Fruit fly (Drosophila melanogaster): Measurements from ENCODE around the gene ATPsyndelta.

The ATPsyndelta gene

DNA sequence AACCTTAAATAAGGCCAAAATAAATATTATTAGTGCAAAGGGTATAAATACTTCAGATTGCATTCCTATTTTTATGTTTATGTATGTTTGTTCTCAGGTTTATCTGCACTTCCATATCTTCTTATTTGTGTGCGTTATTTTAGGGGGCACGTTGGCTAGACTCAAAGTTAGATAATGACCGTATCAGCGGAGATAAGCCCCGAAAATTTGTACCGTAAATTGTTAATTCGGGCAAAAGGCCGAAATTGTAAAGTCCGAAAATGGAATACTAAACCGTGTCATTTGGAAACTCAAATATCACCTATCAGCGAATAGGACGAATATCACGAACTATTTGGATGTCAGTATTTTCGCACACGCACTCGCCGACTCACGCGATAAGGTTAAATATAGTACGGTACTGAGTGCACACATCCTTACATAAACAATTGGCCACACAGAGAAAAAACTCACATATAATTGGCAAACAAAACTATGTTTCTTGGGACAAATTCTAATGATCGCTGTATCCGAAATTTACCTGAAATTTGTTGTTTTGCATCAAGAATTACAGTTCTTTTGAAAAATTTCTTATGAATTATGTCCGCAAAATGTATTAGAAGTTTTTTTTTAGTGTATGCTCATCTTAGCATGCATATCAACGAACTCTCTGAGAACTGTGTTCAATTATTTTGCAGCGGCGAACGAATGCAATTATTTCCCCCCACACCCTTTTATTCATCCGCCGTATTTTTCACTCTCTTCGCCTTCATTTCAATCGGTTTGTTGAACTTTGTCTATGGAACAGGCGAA is 50.6 kb downstream of the ATPsyndelta start, which contains the start of gene Hk (continued):
- TF ChIP-seq Atf-2 (GFP tag; optimal IDR thresholded peaks at IDR 0.05) (peak; percentile 16), CG12104 (GFP tag; optimal IDR thresholded peaks at IDR 0.05) (peak; percentile 32), CG10543 (GFP tag; optimal IDR thresholded peaks at IDR 0.05) (peak; percentile 32), stwl (tag; optimal IDR thresholded peaks at IDR 0.05) (no peak), CG9876 (GFP tag; optimal IDR thresholded peaks at IDR 0.05) (peak; percentile 35), Scr (GFP tag; IDR thresholded peaks at IDR 0.05; ENCODE audit: partially characterized antibody) (no peak), CG10209 (GFP tag; optimal IDR thresholded peaks at IDR 0.05) (peak; percentile 27), hkb (optimal IDR thresholded peaks at IDR 0.05) (no peak), hkb (GFP tag; IDR thresholded peaks at IDR 0.05) (no peak), CG4404 (GFP tag; IDR thresholded peaks at IDR 0.05) (no peak), CG11093 (GFP tag; IDR thresholded peaks at IDR 0.05) (no peak), chinmo (GFP tag; IDR thresholded peaks at IDR 0.05; ENCODE audit: partially characterized antibody) (no peak), crc (GFP tag; optimal IDR thresholded peaks at IDR 0.05) (peak; percentile 62), CG11696 (GFP tag; IDR thresholded peaks at IDR 0.05) (0 out of 2 replicates have a peak, but pooled peaks have one; percentile 37), CG7786 (GFP tag; optimal IDR thresholded peaks at IDR 0.05) (peak; percentile 61), Mrtf (GFP tag; IDR thresholded peaks at IDR 0.05) (no peak), CG11504 (tag; optimal IDR thresholded peaks at IDR 0.05) (peak; percentile 43), Deaf1 (tag; optimal IDR thresholded peaks at IDR 0.05) (no peak), CG12391 (tag; optimal IDR thresholded peaks at IDR 0.05) (peak; percentile 19), hb (GFP tag; IDR thresholded peaks at IDR 0.05; ENCODE audit: partially characterized antibody) (no peak), CG17359 (tag; optimal IDR thresholded peaks at IDR 0.05) (no peak), CG16815 (GFP tag; optimal IDR thresholded peaks at IDR 0.05) (no peak), CG10959 (GFP tag; IDR thresholded peaks at IDR 0.05) (no peak), esg (GFP tag; conservative IDR thresholded peaks at IDR 0.05) (0 out of 2 replicates have a peak, but pooled peaks have one; percentile 16), jigr1 (GFP tag; IDR thresholded peaks at IDR 0.05) (no peak), Side (GFP tag; optimal IDR thresholded peaks at IDR 0.05) (peak; percentile 24), org-1 (GFP tag; optimal IDR thresholded peaks at IDR 0.05) (peak; percentile 52), Dek (tag; optimal IDR thresholded peaks at IDR 0.05) (peak; percentile 33), tx (GFP tag; optimal IDR thresholded peaks at IDR 0.05) (peak; percentile 38), zfh1 (GFP tag; IDR thresholded peaks at IDR 0.05) (no peak), lab (GFP tag; optimal IDR thresholded peaks at IDR 0.05) (peak; percentile 60), Ada2b (GFP tag; IDR thresholded peaks at IDR 0.05) (peak; percentile 48; the same call in 1 of the 2 replicates), mirr (GFP tag; optimal IDR thresholded peaks at IDR 0.05) (peak; percentile 69), CG15514 (GFP tag; optimal IDR thresholded peaks at IDR 0.05) (peak; percentile 34), ERR (GFP tag; optimal IDR thresholded peaks at IDR 0.05) (peak; percentile 26), CG17186 (GFP tag; optimal IDR thresholded peaks at IDR 0.05) (no peak), tin (GFP tag; optimal IDR thresholded peaks at IDR 0.05) (peak; percentile 14), CG7987 (GFP tag; optimal IDR thresholded peaks at IDR 0.05) (peak; percentile 7), zfh2 (GFP tag; optimal IDR thresholded peaks at IDR 0.05) (peak; percentile 71), CG15073 (GFP tag; optimal IDR thresholded peaks at IDR 0.05) (no peak), CG3065 (GFP tag; optimal IDR thresholded peaks at IDR 0.05) (no peak), phol (tag; optimal IDR thresholded peaks at IDR 0.05) (peak; percentile 22), sna (GFP tag; IDR thresholded peaks at IDR 0.05; ENCODE audit: partially characterized antibody) (no peak), CG1602 (GFP tag; optimal IDR thresholded peaks at IDR 0.05) (peak; percentile 3), Ets97D (GFP tag; optimal IDR thresholded peaks at IDR 0.05) (no peak), CG11695 (GFP tag; IDR thresholded peaks at IDR 0.05) (0 out of 3 replicates have a peak, but pooled peaks have one; percentile 8), CG15479 (GFP tag; optimal IDR thresholded peaks at IDR 0.05) (no peak), mam (GFP tag; optimal IDR thresholded peaks at IDR 0.05) (peak; percentile 72), CG31441 (GFP tag; IDR thresholded peaks at IDR 0.05) (no peak)

All from whole organism, embryonic.